Worm (Caenorhabditis elegans) whole organism, dauer: ENCODE results near the gene pdzd-8.

Experiments used
- unc-62 ChIP-seq: sonication (generic microtip); optimal IDR thresholded peaks from 2 replicates; lab custom pipeline; 2017; ENCODE audit warnings: missing biosample characterization, missing genetic modification reagents, missing genetic modification characterization

Gene pdzd-8

DNA sequence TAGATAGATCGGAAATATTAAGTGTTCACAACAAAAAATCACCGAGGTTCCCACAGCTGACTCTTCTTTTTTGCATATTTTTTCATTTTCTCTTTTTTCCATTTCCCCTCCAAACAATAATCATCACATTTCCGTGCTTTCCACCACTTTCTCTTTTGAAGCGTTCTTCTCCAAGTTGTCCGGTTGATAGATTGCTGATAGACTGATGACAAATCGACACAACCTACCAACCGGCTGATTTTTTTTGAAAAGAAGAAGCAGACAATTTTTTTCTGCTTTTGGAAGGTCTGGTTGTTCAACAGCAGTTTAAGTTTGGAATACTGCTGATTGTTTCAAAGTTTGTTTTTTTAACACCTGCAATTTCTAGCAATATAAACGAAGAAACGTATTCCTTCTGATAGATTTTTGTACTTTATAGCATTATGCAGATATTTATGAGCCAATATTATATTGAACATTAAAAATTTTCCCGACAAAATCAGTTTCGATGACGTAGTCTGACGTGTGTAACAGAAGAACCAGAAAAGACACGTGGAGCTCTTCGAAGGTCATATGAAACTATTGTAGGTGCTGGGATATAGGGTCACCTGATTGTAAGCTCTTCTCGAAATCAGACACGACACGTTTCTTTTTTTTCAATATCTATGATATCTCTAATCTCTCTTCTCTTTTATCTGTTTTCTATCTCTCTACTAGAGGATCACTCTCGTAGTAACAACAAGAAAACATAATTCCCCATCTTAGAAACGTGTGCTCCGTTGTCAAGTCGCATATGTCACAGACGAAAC lies 589 bp upstream of the pdzd-8 start:
- TF ChIP-seq unc-62 (GFP tag; lab: Kevin White, UChicago): no peak

ce11 chrIV:8978047-8978446 lies 2.7 kb downstream of the pdzd-8 start:
- no peak for TF ChIP-seq unc-62 (GFP tag; lab: Kevin White, UChicago)

ce11 chrIV:8979062-8979612 lies 3.8 kb downstream of the pdzd-8 start:
- no peak for TF ChIP-seq unc-62 (GFP tag; lab: Kevin White, UChicago)

DNA sequence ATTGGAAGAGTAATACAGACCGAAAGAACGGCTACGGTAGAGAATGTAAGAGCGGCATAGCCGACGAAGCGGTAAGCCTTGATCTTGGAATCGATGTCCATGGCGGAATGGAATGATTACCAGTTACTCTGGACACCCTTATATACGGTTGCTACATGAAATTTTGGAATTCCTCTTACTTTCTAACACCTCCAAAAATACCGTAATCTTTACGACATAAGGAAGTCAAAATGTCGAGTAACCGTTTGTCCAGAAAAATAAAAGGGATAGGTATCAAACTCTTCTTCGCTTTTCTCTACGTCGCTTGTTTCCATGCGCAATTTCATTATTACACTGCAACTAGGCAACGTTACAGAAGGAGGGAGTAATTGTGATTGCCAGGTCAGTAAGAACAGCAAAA lies 4.4 kb downstream of the pdzd-8 start, which contains the start of gene col-119:
Gene col-119 (minus strand): TSS at position 101 of the 400 bp plus-strand sequence.
- no peak for TF ChIP-seq unc-62 (GFP tag; lab: Kevin White, UChicago)

ce11 chrIV:8984566-8984965 lies 9.2 kb downstream of the pdzd-8 start, which contains the start of gene nstp-1:
nstp-1 (plus strand) TSS chrIV:8984866.
- TF ChIP-seq unc-62 (GFP tag; lab: Kevin White, UChicago): no peak

ce11 chrIV:8986761-8987316 lies 11.5 kb downstream of the pdzd-8 start, which contains the start of gene bre-1:
bre-1 (plus strand) TSS chrIV:8987266.
- TF ChIP-seq unc-62 (GFP tag; lab: Kevin White, UChicago): no peak

DNA sequence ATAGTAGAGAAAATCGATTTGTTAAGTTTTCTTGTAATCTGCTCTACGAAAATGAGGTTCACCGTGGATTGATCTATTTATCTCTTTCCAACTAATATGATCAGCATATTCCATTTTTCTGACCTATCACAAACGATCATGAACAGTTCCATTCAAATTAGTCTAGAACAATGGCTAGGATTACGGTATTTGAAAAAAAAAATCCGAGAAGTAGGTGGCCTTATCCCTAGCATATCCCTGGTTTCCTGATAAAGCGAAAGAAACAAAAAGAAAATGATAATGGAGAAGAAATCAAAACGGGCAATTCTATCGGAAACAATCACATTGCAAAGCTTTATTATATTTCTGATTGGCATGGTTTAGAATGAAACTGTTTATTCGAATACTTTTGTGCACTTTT lies 17.5 kb downstream of the pdzd-8 start, which contains the start of gene mltn-12:
Gene mltn-12 (plus strand): TSS at position 301 of the 400 bp plus-strand sequence.
- no peak for TF ChIP-seq unc-62 (GFP tag; lab: Kevin White, UChicago)

ce11 chrIV:8994487-8994886 lies 19.2 kb downstream of the pdzd-8 start:
- no peak for TF ChIP-seq unc-62 (GFP tag; lab: Kevin White, UChicago)

- no peak for TF ChIP-seq unc-62 (GFP tag; lab: Kevin White, UChicago)
Measured at ce11 chrIV:9000664-9001063, 25.3 kb downstream of the pdzd-8 start.

ce11 chrIV:9001184-9001583 lies 25.9 kb downstream of the pdzd-8 start:
- TF ChIP-seq unc-62 (GFP tag; lab: Kevin White, UChicago): no peak

- no peak for TF ChIP-seq unc-62 (GFP tag; lab: Kevin White, UChicago)
Measured at ce11 chrIV:9002636-9003035, 27.3 kb downstream of the pdzd-8 start, which contains the start of gene C53D6.8. C53D6.8 (minus strand) TSS chrIV:9002736.

ce11 chrIV:9005310-9005709 lies 30.0 kb downstream of the pdzd-8 start, which contains the start of gene unc-129:
unc-129 (minus strand) TSS chrIV:9005410.
- no peak for TF ChIP-seq unc-62 (GFP tag; lab: Kevin White, UChicago)

DNA sequence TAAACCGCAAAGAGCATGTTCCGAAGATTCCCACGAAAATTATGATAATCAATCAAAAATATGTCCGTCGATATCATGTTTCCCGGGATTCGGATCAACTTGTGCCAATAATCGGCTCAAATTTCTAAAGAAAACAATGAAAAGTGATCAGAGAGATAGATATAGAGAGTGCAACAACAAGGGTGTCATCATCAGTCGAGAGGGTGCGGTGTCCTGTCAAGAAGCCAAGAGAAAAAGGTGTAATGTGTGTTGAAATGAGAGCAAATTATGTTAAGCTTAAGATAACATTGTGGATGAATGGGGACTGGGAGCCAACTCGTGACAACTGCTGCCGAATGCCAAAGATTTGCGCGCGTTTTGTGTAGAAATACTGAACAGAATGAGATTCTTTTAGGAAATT lies 32.6 kb downstream of the pdzd-8 start:
- TF ChIP-seq unc-62 (GFP tag; lab: Kevin White, UChicago): no peak

- no peak for TF ChIP-seq unc-62 (GFP tag; lab: Kevin White, UChicago)
Measured at ce11 chrIV:9010257-9010656, 34.9 kb downstream of the pdzd-8 start, which contains the start of gene C53D6.11. C53D6.11 (plus strand) TSS chrIV:9010584.

DNA sequence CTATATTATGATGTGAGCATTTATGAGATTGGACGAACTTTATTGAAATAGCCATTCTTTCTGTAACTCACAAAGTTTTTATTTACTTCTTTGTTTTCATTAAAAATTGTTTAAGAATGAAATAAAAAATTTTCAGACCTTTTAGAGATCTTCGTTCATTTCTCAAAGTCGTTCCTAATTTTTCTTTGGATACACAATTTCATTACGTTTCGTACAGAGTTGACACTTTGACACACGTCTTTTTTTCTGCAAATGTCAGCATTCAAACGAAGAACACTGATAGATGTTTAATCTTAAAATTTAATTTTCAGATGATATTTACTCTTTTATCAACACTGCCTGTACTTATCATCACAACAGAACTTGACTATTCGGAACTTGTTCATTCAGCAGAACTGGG lies 41.2 kb downstream of the pdzd-8 start, which contains the start of gene acc-2:
Gene acc-2 (plus strand): TSS at position 301 of the 400 bp plus-strand sequence.
- no peak for TF ChIP-seq unc-62 (GFP tag; lab: Kevin White, UChicago)

DNA sequence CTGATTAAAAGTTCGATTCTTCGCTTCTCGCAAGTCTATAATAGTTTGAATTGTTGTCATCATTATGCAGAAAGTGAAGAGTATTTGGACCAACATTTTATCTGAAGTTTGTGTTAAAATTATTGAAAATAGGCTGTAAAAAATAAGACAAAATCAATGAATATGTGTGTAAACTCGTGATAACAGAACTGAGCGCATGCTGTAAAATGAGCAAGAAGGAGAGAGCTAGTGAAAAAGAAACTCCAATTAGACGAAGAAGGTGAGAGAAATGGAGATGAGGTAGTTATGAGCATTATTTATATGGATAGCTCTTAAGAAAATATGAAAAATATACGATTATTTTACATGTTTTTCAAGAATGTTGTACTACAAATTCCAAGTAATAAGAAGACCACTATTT lies 45.5 kb downstream of the pdzd-8 start, which contains the start of gene C53D6.4:
Gene C53D6.4 (minus strand): TSS at position 101 of the 400 bp plus-strand sequence.
- TF ChIP-seq unc-62 (GFP tag; lab: Kevin White, UChicago): no peak
